Fruit fly (Drosophila melanogaster): ENCODE data around the gene Bacc.

DNA sequence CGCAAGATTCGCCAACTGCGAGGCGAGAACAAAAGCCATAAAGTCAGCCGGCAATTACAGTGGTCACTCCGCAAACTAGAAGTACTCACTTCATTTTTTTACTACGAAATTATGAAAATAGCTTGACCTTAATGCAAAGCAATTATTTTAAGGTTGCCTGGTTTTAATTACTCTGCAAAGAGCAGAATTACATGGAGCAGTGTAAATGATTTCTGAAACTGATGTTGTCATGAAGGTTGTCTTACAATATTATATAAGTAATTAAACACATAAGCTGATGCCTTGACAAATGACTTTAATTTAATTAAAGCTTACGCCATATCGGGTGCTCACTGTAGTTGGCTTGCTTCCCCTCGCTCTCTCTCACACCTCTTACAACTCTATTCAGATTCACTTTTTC lies 18.0 kb upstream of the Bacc start:
- TF ChIP-seq Clk (GFP tag; optimal IDR thresholded peaks at IDR 0.05) (no peak), CG1620 (GFP tag; optimal IDR thresholded peaks at IDR 0.05) (peak; percentile 38), CG12768 (GFP tag; optimal IDR thresholded peaks at IDR 0.05) (no peak), kay (GFP tag; ENCODE audit: borderline replicate concordance) (peak; percentile 25), Mnt (GFP tag; optimal IDR thresholded peaks at IDR 0.05) (no peak), CG11617 (GFP tag; optimal IDR thresholded peaks at IDR 0.05) (peak; percentile 47), CG7045 (GFP tag; optimal IDR thresholded peaks at IDR 0.05) (peak; percentile 52), tj (GFP tag; optimal IDR thresholded peaks at IDR 0.05) (peak; percentile 42), CG14711 (tag; optimal IDR thresholded peaks at IDR 0.05) (peak; percentile 60), Crg-1 (GFP tag; optimal IDR thresholded peaks at IDR 0.05) (peak; percentile 48), toe (GFP tag; optimal IDR thresholded peaks at IDR 0.05) (peak; percentile 34), bab1 (GFP tag; optimal IDR thresholded peaks at IDR 0.05) (peak; percentile 90)

All from whole organism, adult.